Worm (Caenorhabditis elegans) whole organism, L4 larva: ENCODE measurements around the gene T02H6.3.

Source experiments
- F49E8.2 ChIP-seq: sonication (generic microtip); optimal IDR thresholded peaks from 2 replicates; lab custom pipeline; 2016; ENCODE audit warnings: missing compliant biosample characterization, mild to moderate bottlenecking, missing genetic modification characterization, borderline replicate concordance
- Y105C5A.15 ChIP-seq: fragments of 200-800 bp; sonication (Bioruptor generic); IDR thresholded peaks from 2 replicates; pipeline ENCODE4 v1.3.6; 2022; ENCODE audit warnings: missing genetic modification characterization, missing compliant biosample characterization
- ZK337.2 ChIP-seq: fragments of 200-800 bp; sonication (Bioruptor generic); IDR thresholded peaks from 2 replicates; pipeline ENCODE4 v1.3.6; 2022; ENCODE audit warnings: missing genetic modification reagents, missing genetic modification characterization, missing compliant biosample characterization
- aly-2 ChIP-seq: sonication (generic microtip); optimal IDR thresholded peaks from 2 replicates; lab custom pipeline; 2018; ENCODE audit warnings: missing biosample characterization, missing genetic modification characterization
- arid-1 ChIP-seq: fragments of 200-800 bp; sonication (Bioruptor generic); conservative IDR thresholded peaks from 2 replicates; pipeline ENCODE4 v1.3.6; 2022; ENCODE audit warnings: missing genetic modification reagents, missing genetic modification characterization, missing compliant biosample characterization
- attf-4 ChIP-seq: sonication (generic microtip); optimal IDR thresholded peaks from 3 replicates; lab custom pipeline; 2017; ENCODE audit warnings: missing biosample characterization, missing genetic modification characterization
- ces-1 ChIP-seq: fragments of 150-350 bp; sonication (generic microtip); optimal IDR thresholded peaks from 4 replicates; lab custom pipeline; 2014; ENCODE audit warnings: missing biosample characterization, missing genetic modification reagents, missing genetic modification characterization
- daf-16 ChIP-seq, 3 experiments: sonication (generic microtip); optimal IDR thresholded peaks; 2 replicates each; lab custom pipeline; 2016 to 2017; ENCODE audit warnings: missing genetic modification characterization in 3 of 3, missing genetic modification reagents in 3 of 3, mild to moderate bottlenecking in 2 of 3, missing compliant biosample characterization in 2 of 3, missing biosample characterization in 1 of 3, moderate library complexity in 1 of 3
- daf-8 ChIP-seq: fragments of 200-800 bp; sonication (Bioruptor generic); IDR thresholded peaks from 2 replicates; pipeline ENCODE4 v1.3.6; 2022; ENCODE audit warnings: missing genetic modification characterization, missing compliant biosample characterization
- dmd-9 ChIP-seq: fragments of 200-800 bp; sonication (Bioruptor generic); IDR thresholded peaks from 2 replicates; pipeline ENCODE4 v1.3.6; 2022; ENCODE audit warnings: missing genetic modification reagents, missing genetic modification characterization, missing compliant biosample characterization
- dve-1 ChIP-seq: sonication (generic microtip); optimal IDR thresholded peaks from 2 replicates; lab custom pipeline; 2017; ENCODE audit warnings: antibody characterized with exemption, mild to moderate bottlenecking, missing genetic modification characterization, missing compliant biosample characterization; ENCODE audit not compliant: insufficient read depth
- hlh-11 ChIP-seq: fragments of 200-800 bp; sonication (Bioruptor generic); optimal IDR thresholded peaks from 2 replicates; lab custom pipeline; 2018; ENCODE audit warnings: mild to moderate bottlenecking, missing genetic modification characterization, missing compliant biosample characterization
- hmg-1.1 ChIP-seq: fragments of 200-800 bp; sonication (Bioruptor generic); IDR thresholded peaks from 2 replicates; pipeline ENCODE4 v1.3.6; 2022; ENCODE audit warnings: missing genetic modification reagents, missing genetic modification characterization, missing compliant biosample characterization
- lin-1 ChIP-seq: fragments of 200-800 bp; sonication (Bioruptor generic); IDR thresholded peaks from 2 replicates; pipeline ENCODE4 v1.3.6; 2022; ENCODE audit warnings: missing genetic modification reagents, missing genetic modification characterization, missing compliant biosample characterization
- lin-13 ChIP-seq: fragments of 150-350 bp; optimal IDR thresholded peaks from 2 replicates; lab custom pipeline; 2014; ENCODE audit warnings: missing biosample characterization, missing genetic modification reagents, missing genetic modification characterization
- lsy-2 ChIP-seq, 2 experiments: fragments of 150-350 bp in 1 of 2; sonication (generic microtip) in 1 of 2; optimal IDR thresholded peaks; 2 replicates each; lab custom pipeline; 2014 to 2017; ENCODE audit warnings: missing biosample characterization in 2 of 2, missing genetic modification characterization in 2 of 2
- mdl-1 ChIP-seq, 2 experiments: fragments of 150-350 bp in 1 of 2; sonication (generic microtip) in 1 of 2; optimal IDR thresholded peaks; 2 replicates each; lab custom pipeline; 2014 to 2017; ENCODE audit warnings: missing biosample characterization in 2 of 2, missing genetic modification characterization in 2 of 2
- mep-1 ChIP-seq: fragments of 150-350 bp; sonication (generic microtip); optimal IDR thresholded peaks from 3 replicates; lab custom pipeline; 2014; ENCODE audit warnings: missing biosample characterization, missing genetic modification characterization
- mxl-3 ChIP-seq: fragments of 200-800 bp; sonication (Bioruptor generic); optimal IDR thresholded peaks from 2 replicates; lab custom pipeline; 2018; ENCODE audit warnings: mild to moderate bottlenecking, missing genetic modification characterization, missing compliant biosample characterization
- nhr-11 ChIP-seq: fragments of 150-350 bp; optimal IDR thresholded peaks from 2 replicates; lab custom pipeline; 2014; ENCODE audit warnings: missing biosample characterization, missing genetic modification characterization
- nhr-237 ChIP-seq: sonication (generic microtip); optimal IDR thresholded peaks from 2 replicates; lab custom pipeline; 2017; ENCODE audit warnings: missing biosample characterization, missing genetic modification characterization
- nhr-6 ChIP-seq: fragments of 150-350 bp; optimal IDR thresholded peaks from 2 replicates; lab custom pipeline; 2014; ENCODE audit warnings: missing biosample characterization, missing genetic modification characterization
- nhr-76 ChIP-seq: fragments of 150-350 bp; optimal IDR thresholded peaks from 2 replicates; lab custom pipeline; 2014; ENCODE audit warnings: missing biosample characterization, missing genetic modification characterization
- sdz-12 ChIP-seq: fragments of 200-800 bp; sonication (Bioruptor generic); optimal IDR thresholded peaks from 2 replicates; lab custom pipeline; 2018; ENCODE audit warnings: mild to moderate bottlenecking, missing genetic modification characterization, missing compliant biosample characterization
- set-16 ChIP-seq: fragments of 200-800 bp; sonication (Bioruptor generic); IDR thresholded peaks from 2 replicates; pipeline ENCODE4 v1.3.6; 2022; ENCODE audit warnings: missing genetic modification reagents, missing genetic modification characterization, missing compliant biosample characterization
- tag-97 ChIP-seq: fragments of 200-800 bp; sonication (Bioruptor generic); IDR thresholded peaks from 2 replicates; pipeline ENCODE4 v1.3.6; 2022; ENCODE audit warnings: missing genetic modification characterization, missing compliant biosample characterization
- tra-1 ChIP-seq: fragments of 200-800 bp; sonication (Bioruptor generic); IDR thresholded peaks from 2 replicates; pipeline ENCODE4 v1.3.6; 2022; ENCODE audit warnings: missing genetic modification reagents, missing genetic modification characterization, missing compliant biosample characterization
- unc-62 ChIP-seq, 3 experiments: fragments of 150-350 bp in 1 of 3; sonication (generic microtip); optimal IDR thresholded peaks in 2 of 3; peaks in 1 of 3; 1 replicate in 1 of 3; 2 replicates in 2 of 3; lab custom pipeline; 2014 to 2017; ENCODE audit warnings: missing biosample characterization in 3 of 3, missing genetic modification characterization in 3 of 3, missing genetic modification reagents in 3 of 3, missing genotype in 1 of 3
- ztf-7 ChIP-seq: fragments of 150-350 bp; optimal IDR thresholded peaks from 2 replicates; lab custom pipeline; 2014; ENCODE audit warnings: missing biosample characterization, missing genetic modification characterization

T02H6.3 gene

DNA sequence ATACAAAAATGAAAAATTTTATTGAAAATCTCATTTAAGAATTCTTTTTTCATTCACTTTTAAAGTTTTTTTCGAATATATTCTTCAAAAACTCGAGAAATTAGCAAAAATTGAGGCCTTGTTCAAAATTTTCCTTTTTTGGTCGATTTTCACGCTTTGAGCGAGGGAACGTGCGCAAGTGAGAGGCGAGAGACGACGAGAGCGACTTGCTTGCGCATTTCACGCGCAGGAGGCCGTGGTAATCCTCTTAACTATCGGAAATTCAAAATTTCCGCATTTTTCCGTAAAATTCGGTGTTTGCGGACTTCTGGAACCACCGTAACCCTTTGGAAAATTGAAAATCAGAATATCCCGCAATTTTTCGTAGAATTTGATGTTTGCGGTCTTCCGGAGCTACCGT is 38.3 kb downstream of the T02H6.3 start (continued):
- no peak for TF ChIP-seq hlh-11 (tag; lab: Kevin White, UChicago)
- no peak for TF ChIP-seq unc-62 (GFP tag; optimal IDR thresholded peaks at IDR 0.05 in 1 of 2; lab: Kevin White, UChicago)
- no peak for TF ChIP-seq unc-62 (tag; optimal IDR thresholded peaks at IDR 0.05; lab: Kevin White, UChicago)
- no peak for TF ChIP-seq mdl-1 (tag; optimal IDR thresholded peaks at IDR 0.05; lab: Kevin White, UChicago)
- TF ChIP-seq aly-2 = no peak
- no peak for TF ChIP-seq nhr-237 (tag; lab: Kevin White, UChicago)
- no peak for TF ChIP-seq nhr-11
- TF ChIP-seq nhr-76 (tag; lab: Kevin White, UChicago) = no peak
- no peak for TF ChIP-seq ces-1 (GFP tag; lab: Kevin White, UChicago)

DNA sequence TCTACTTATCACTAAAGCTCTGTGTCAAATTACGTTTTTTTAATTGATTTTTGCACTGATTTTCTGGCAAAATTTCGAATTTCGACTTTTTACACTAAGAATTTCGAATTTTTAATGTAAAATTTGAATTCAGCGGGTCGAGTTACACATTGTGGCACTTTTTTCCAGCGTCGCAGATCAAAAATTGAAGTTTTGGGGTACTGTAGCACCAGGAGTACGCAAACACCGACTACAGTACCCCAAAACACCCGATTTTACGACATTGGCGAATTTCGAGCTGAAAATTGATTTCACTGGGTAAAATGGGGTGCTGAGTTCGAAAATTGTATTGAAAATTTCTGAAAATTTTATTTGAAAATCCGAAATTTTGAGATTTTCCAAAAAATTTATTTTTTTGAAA is 40.7 kb downstream of the T02H6.3 start:
- no peak for TF ChIP-seq mxl-3 (GFP tag; lab: Kevin White, UChicago)
- TF ChIP-seq lin-1 (GFP tag; lab: Robert Waterston, UW) = no peak
- TF ChIP-seq lin-13 = peak; percentile 89
- peak; percentile 2 to 89 for TF ChIP-seq lsy-2 (tag; optimal IDR thresholded peaks at IDR 0.05; lab: Kevin White, UChicago)
- TF ChIP-seq hmg-1.1 (GFP tag; lab: Robert Waterston, UW) = no peak
- TF ChIP-seq arid-1 = no peak
- TF ChIP-seq set-16 (GFP tag; lab: Robert Waterston, UW) = no peak

DNA sequence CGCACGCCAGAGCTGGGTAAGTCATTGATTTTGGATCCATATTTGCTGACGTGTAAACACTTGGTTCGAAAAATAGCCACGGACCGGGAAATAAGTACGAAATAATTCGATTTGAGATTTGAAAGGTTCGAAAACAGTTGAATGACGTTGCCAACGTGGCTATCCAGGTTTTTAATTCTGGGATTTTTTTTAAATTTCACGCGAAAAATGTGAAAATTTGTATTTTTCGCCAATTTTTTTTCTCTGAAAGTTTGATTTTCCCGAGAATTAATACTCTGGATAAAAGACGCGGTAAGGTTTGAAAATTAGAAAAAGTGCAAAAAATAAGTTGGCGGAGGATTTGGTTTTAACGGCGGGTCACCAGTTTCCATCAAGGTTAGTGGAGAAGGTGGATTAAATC is 49.2 kb downstream of the T02H6.3 start, which contains the start of gene fbxc-48:
TSS of gene fbxc-48 (minus strand) at position 101 of the 400 bp plus-strand sequence.
- TF ChIP-seq tag-97 (GFP tag; lab: Robert Waterston, UW) = no peak
- TF ChIP-seq nhr-6 (tag; lab: Kevin White, UChicago) = no peak
- TF ChIP-seq daf-16 (GFP tag; optimal IDR thresholded peaks at IDR 0.05; lab: Kevin White, UChicago) = no peak
- no peak for TF ChIP-seq daf-16 (tag; optimal IDR thresholded peaks at IDR 0.05; lab: Kevin White, UChicago)
- TF ChIP-seq dve-1 = no peak
- TF ChIP-seq F49E8.2 = no peak
- no peak for TF ChIP-seq ztf-7
- no peak for TF ChIP-seq sdz-12 (GFP tag; lab: Kevin White, UChicago)
- TF ChIP-seq dmd-9 (GFP tag; lab: Robert Waterston, UW) = no peak
- TF ChIP-seq ZK337.2 (GFP tag; lab: Robert Waterston, UW) = no peak
- no peak for TF ChIP-seq Y105C5A.15 (GFP tag; lab: Robert Waterston, UW)
- no peak for TF ChIP-seq tra-1
- no peak for TF ChIP-seq daf-8 (GFP tag; lab: Robert Waterston, UW)
- TF ChIP-seq attf-4 = no peak
- no peak for TF ChIP-seq lin-1 (GFP tag; lab: Robert Waterston, UW)
- no peak for TF ChIP-seq mep-1 (tag; lab: Kevin White, UChicago)
- TF ChIP-seq, all 104 proteins: peak for 0
